Worm (Caenorhabditis elegans): ENCODE measurements around the gene Y73F8A.26.

DNA sequence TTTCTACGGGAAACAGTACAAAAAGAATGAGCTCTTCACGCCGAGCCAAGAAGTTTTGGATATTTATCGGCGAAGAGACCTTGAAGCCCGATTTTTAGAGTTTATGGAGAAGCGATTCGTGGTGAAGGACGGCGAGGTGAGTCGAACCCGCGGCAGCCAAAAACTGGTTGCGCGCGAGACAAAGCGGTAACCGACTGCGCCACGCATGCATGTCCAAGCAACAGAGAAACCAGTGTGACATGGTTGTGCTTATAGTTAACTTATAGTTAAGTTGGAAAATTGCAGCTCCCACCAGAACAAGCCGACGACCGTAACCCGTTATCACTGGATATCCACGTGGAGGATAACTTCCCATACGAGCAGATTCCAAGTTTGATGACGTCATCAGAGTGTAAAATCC is 2.9 kb downstream of the Y73F8A.26 start:
- TF ChIP-seq lin-39 (tag; optimal IDR thresholded peaks at IDR 0.05): no peak
- no peak for TF ChIP-seq snpc-4 (tag; optimal IDR thresholded peaks at IDR 0.05)
- no peak for TF ChIP-seq nhr-12 (tag; optimal IDR thresholded peaks at IDR 0.05)
- TF ChIP-seq lin-11 (tag; optimal IDR thresholded peaks at IDR 0.05): no peak
- TF ChIP-seq mbf-1 (tag; optimal IDR thresholded peaks at IDR 0.05): no peak
- TF ChIP-seq ceh-82 (tag; optimal IDR thresholded peaks at IDR 0.05): no peak
- TF ChIP-seq elt-3 (tag; optimal IDR thresholded peaks at IDR 0.05): no peak
- TF ChIP-seq zag-1 (tag; optimal IDR thresholded peaks at IDR 0.05): no peak
- no peak for TF ChIP-seq elt-1 (tag; optimal IDR thresholded peaks at IDR 0.05)
- no peak for TF ChIP-seq nhr-6 (tag; optimal IDR thresholded peaks at IDR 0.05)
- no peak for TF ChIP-seq nhr-11 (tag; optimal IDR thresholded peaks at IDR 0.05)
- TF ChIP-seq lin-13 (GFP tag; optimal IDR thresholded peaks at IDR 0.05): no peak
- TF ChIP-seq alr-1 (tag; optimal IDR thresholded peaks at IDR 0.05): no peak
